Fruit fly (Drosophila melanogaster) whole organism, embryonic: Measurements from ENCODE around the gene CG12289.

Source experiments
- Abd-B ChIP-seq: fragments of 200-800 bp; sonication (Bioruptor generic); optimal IDR thresholded peaks from 2 replicates; lab custom pipeline; 2018; ENCODE audit warnings: missing biosample characterization, mild to moderate bottlenecking, missing genetic modification characterization, moderate library complexity
- Aef1 ChIP-seq: fragments of 200-800 bp; sonication (Bioruptor generic); IDR thresholded peaks from 3 replicates; pipeline ENCODE4 v1.3.6; 2022; ENCODE audit warnings: missing biosample characterization, missing genetic modification characterization
- CG10209 ChIP-seq: fragments of 200-800 bp; sonication (Bioruptor generic); optimal IDR thresholded peaks from 3 replicates; lab custom pipeline; 2017; ENCODE audit warnings: missing biosample characterization, mild to moderate bottlenecking, missing genetic modification characterization, missing genetic modification reagents
- CG11456 ChIP-seq: fragments of 200-800 bp; sonication (Bioruptor generic); IDR thresholded peaks from 3 replicates; pipeline ENCODE4 v1.3.6; 2022; ENCODE audit warnings: missing biosample characterization, missing genetic modification characterization
- CG11504 ChIP-seq: fragments of 200-800 bp; sonication (Bioruptor generic); optimal IDR thresholded peaks from 3 replicates; lab custom pipeline; 2019; ENCODE audit warnings: missing biosample characterization, mild to moderate bottlenecking, missing genetic modification characterization, moderate library complexity
- CG12071 ChIP-seq: fragments of 200-800 bp; sonication (Bioruptor generic); optimal IDR thresholded peaks from 3 replicates; lab custom pipeline; 2018; ENCODE audit warnings: missing biosample characterization, mild to moderate bottlenecking, missing genetic modification characterization
- CG13296 ChIP-seq: fragments of 200-800 bp; sonication (Bioruptor generic); optimal IDR thresholded peaks from 3 replicates; lab custom pipeline; 2018; ENCODE audit warnings: missing biosample characterization, mild to moderate bottlenecking, missing genetic modification characterization
- CG14441 ChIP-seq: fragments of 200-800 bp; sonication (Bioruptor generic); IDR thresholded peaks from 2 replicates; pipeline ENCODE4 v1.3.6; 2022; ENCODE audit warnings: missing biosample characterization, missing genetic modification characterization
- CG14710 ChIP-seq: fragments of 200-800 bp; sonication (Bioruptor generic); optimal IDR thresholded peaks from 3 replicates; lab custom pipeline; 2019; ENCODE audit warnings: missing biosample characterization, mild to moderate bottlenecking, missing genetic modification characterization, moderate library complexity
- CG17568 ChIP-seq: fragments of 200-800 bp; sonication (Bioruptor generic); optimal IDR thresholded peaks from 2 replicates; lab custom pipeline; 2018; ENCODE audit warnings: missing biosample characterization, mild to moderate bottlenecking, missing genetic modification characterization, moderate library complexity
- CG2120 ChIP-seq: fragments of 200-800 bp; sonication (Bioruptor generic); optimal IDR thresholded peaks from 3 replicates; lab custom pipeline; 2016; ENCODE audit warnings: missing biosample characterization, missing genetic modification characterization
- CG2875 ChIP-seq: fragments of 200-800 bp; sonication (Bioruptor generic); optimal IDR thresholded peaks from 2 replicates; lab custom pipeline; 2017; ENCODE audit warnings: missing biosample characterization, mild to moderate bottlenecking, missing genetic modification characterization, missing genetic modification reagents
- CG30020 ChIP-seq: fragments of 200-800 bp; optimal IDR thresholded peaks from 2 replicates; lab custom pipeline; 2019; ENCODE audit warnings: missing biosample characterization, mild to moderate bottlenecking, missing genetic modification characterization, moderate library complexity
- CG3065 ChIP-seq: fragments of 200-800 bp; sonication (Bioruptor generic); optimal IDR thresholded peaks from 2 replicates; lab custom pipeline; 2016; ENCODE audit warnings: missing biosample characterization, missing genetic modification characterization
- CG34376 ChIP-seq: fragments of 200-800 bp; sonication (Bioruptor generic); optimal IDR thresholded peaks from 2 replicates; lab custom pipeline; 2018; ENCODE audit warnings: missing biosample characterization, mild to moderate bottlenecking, missing genetic modification characterization
- CG8359 ChIP-seq: fragments of 200-800 bp; sonication (Bioruptor generic); optimal IDR thresholded peaks from 2 replicates; lab custom pipeline; 2017; ENCODE audit warnings: missing biosample characterization, mild to moderate bottlenecking, missing genetic modification characterization, borderline replicate concordance
- CrebB ChIP-seq: fragments of 200-800 bp; sonication (Bioruptor generic); optimal IDR thresholded peaks from 3 replicates; lab custom pipeline; 2018; ENCODE audit warnings: missing biosample characterization, mild to moderate bottlenecking, missing genetic modification characterization
- Dad ChIP-seq: fragments of 200-800 bp; sonication (Bioruptor generic); optimal IDR thresholded peaks from 3 replicates; lab custom pipeline; 2016; ENCODE audit warnings: missing biosample characterization, missing genetic modification characterization
- Dp ChIP-seq: fragments of 200-800 bp; sonication (Bioruptor generic); optimal IDR thresholded peaks from 2 replicates; lab custom pipeline; 2018; ENCODE audit warnings: missing biosample characterization, mild to moderate bottlenecking, missing genetic modification characterization, moderate library complexity
- Hmx ChIP-seq: fragments of 200-800 bp; sonication (Bioruptor generic); optimal IDR thresholded peaks from 2 replicates; lab custom pipeline; 2016; ENCODE audit warnings: missing biosample characterization, missing genetic modification characterization
- Hr51 ChIP-seq, 2 experiments: fragments of 200-800 bp; sonication (Bioruptor generic); optimal IDR thresholded peaks; 2 replicates in 1 of 2; 3 replicates in 1 of 2; lab custom pipeline; 2016 to 2018; ENCODE audit warnings: missing biosample characterization in 2 of 2, missing genetic modification characterization in 2 of 2, mild to moderate bottlenecking in 1 of 2, moderate library complexity in 1 of 2
- MBD-R2 ChIP-seq: fragments of 200-800 bp; sonication (Bioruptor generic); IDR thresholded peaks from 2 replicates; pipeline ENCODE4 v1.3.6; 2022; ENCODE audit warnings: missing biosample characterization, missing genetic modification characterization
- Meics ChIP-seq: fragments of 200-800 bp; sonication (Bioruptor generic); optimal IDR thresholded peaks from 2 replicates; lab custom pipeline; 2017; ENCODE audit warnings: missing biosample characterization, mild to moderate bottlenecking, missing genetic modification characterization
- Mes4 ChIP-seq: fragments of 200-800 bp; sonication (Bioruptor generic); optimal IDR thresholded peaks from 2 replicates; lab custom pipeline; 2016; ENCODE audit warnings: missing biosample characterization, missing genetic modification characterization
- NFAT ChIP-seq: fragments of 200-800 bp; sonication (Bioruptor generic); IDR thresholded peaks from 2 replicates; pipeline ENCODE4 v1.3.6; 2022; ENCODE audit warnings: missing biosample characterization, missing genetic modification characterization
- Opbp ChIP-seq: fragments of 200-800 bp; sonication (Bioruptor generic); IDR thresholded peaks from 3 replicates; pipeline ENCODE4 v1.3.6; 2022; ENCODE audit warnings: missing biosample characterization, missing genetic modification characterization; ENCODE audit not compliant: partially characterized antibody
- Rfx ChIP-seq: fragments of 200-800 bp; sonication (Bioruptor generic); IDR thresholded peaks from 2 replicates; pipeline ENCODE4 v1.3.6; 2022; ENCODE audit warnings: missing biosample characterization, missing genetic modification characterization
- Scr ChIP-seq: fragments of 200-800 bp; sonication (Bioruptor generic); IDR thresholded peaks from 2 replicates; pipeline ENCODE4 v1.3.6; 2022; ENCODE audit warnings: missing biosample characterization, missing genetic modification characterization; ENCODE audit not compliant: partially characterized antibody
- Side ChIP-seq: fragments of 200-800 bp; sonication (Bioruptor generic); optimal IDR thresholded peaks from 2 replicates; lab custom pipeline; 2016; ENCODE audit warnings: missing biosample characterization, missing genetic modification characterization
- Stat92E ChIP-seq, 3 experiments: fragments of >200 bp in 2 of 3; fragments of 200-800 bp in 1 of 3; sonication (Bioruptor generic) in 1 of 3; optimal IDR thresholded peaks; 2 replicates each; lab custom pipeline; 2017 to 2019; ENCODE audit warnings: missing biosample characterization in 3 of 3, missing genetic modification characterization in 3 of 3, mild to moderate bottlenecking in 1 of 3, moderate library complexity in 1 of 3
- ara ChIP-seq: fragments of 200-800 bp; sonication (Bioruptor generic); IDR thresholded peaks from 2 replicates; pipeline ENCODE4 v1.3.6; 2022; ENCODE audit warnings: missing biosample characterization, missing genetic modification characterization
- bowl ChIP-seq: fragments of 200-800 bp; sonication (Bioruptor generic); IDR thresholded peaks from 2 replicates; pipeline ENCODE4 v1.3.6; 2022; ENCODE audit warnings: missing biosample characterization, missing genetic modification characterization
- cas ChIP-seq: fragments of 200-800 bp; sonication (Bioruptor generic); IDR thresholded peaks from 2 replicates; pipeline ENCODE4 v1.3.6; 2022; ENCODE audit warnings: missing biosample characterization, missing genetic modification characterization
- en ChIP-seq: fragments of 200-800 bp; sonication (Bioruptor generic); optimal IDR thresholded peaks from 2 replicates; lab custom pipeline; 2016; ENCODE audit warnings: missing biosample characterization, missing genetic modification characterization
- gcm2 ChIP-seq: fragments of 200-800 bp; sonication (Bioruptor generic); optimal IDR thresholded peaks from 2 replicates; lab custom pipeline; 2016; ENCODE audit warnings: missing biosample characterization, missing genetic modification characterization
- gro ChIP-seq: fragments of 200-800 bp; sonication (Bioruptor generic); optimal IDR thresholded peaks from 2 replicates; lab custom pipeline; 2016; ENCODE audit warnings: missing biosample characterization, missing genetic modification characterization
- gsb-n ChIP-seq: fragments of 200-800 bp; sonication (Bioruptor generic); optimal IDR thresholded peaks from 3 replicates; lab custom pipeline; 2018; ENCODE audit warnings: missing biosample characterization, mild to moderate bottlenecking, missing genetic modification characterization
- hb ChIP-seq: fragments of 200-800 bp; sonication (Bioruptor generic); IDR thresholded peaks from 3 replicates; pipeline ENCODE4 v1.3.6; 2022; ENCODE audit warnings: missing biosample characterization, missing genetic modification characterization; ENCODE audit not compliant: partially characterized antibody
- insv ChIP-seq, 2 experiments: fragments of 200-800 bp; sonication (Bioruptor generic); optimal IDR thresholded peaks; 3 replicates each; lab custom pipeline; 2016 to 2018; ENCODE audit warnings: missing biosample characterization in 2 of 2, missing genetic modification characterization in 2 of 2
- jing ChIP-seq: fragments of 200-800 bp; sonication (Bioruptor generic); optimal IDR thresholded peaks from 2 replicates; lab custom pipeline; 2018; ENCODE audit warnings: missing biosample characterization, mild to moderate bottlenecking, missing genetic modification characterization
- knrl ChIP-seq: fragments of 200-800 bp; sonication (Bioruptor generic); IDR thresholded peaks from 3 replicates; pipeline ENCODE4 v1.3.6; 2022; ENCODE audit warnings: missing biosample characterization, missing genetic modification characterization; ENCODE audit not compliant: partially characterized antibody
- lola ChIP-seq, 3 experiments: fragments of >200 bp in 2 of 3; fragments of 200-800 bp in 1 of 3; sonication (Bioruptor generic) in 1 of 3; optimal IDR thresholded peaks; 2 replicates each; lab custom pipeline; 2017 to 2019; ENCODE audit warnings: missing biosample characterization in 3 of 3, missing genetic modification characterization in 3 of 3, mild to moderate bottlenecking in 1 of 3, moderate library complexity in 1 of 3
- pzg ChIP-seq: fragments of 200-800 bp; sonication (Bioruptor generic); optimal IDR thresholded peaks from 3 replicates; lab custom pipeline; 2018; ENCODE audit warnings: missing biosample characterization, mild to moderate bottlenecking, missing genetic modification characterization, moderate library complexity
- row ChIP-seq: fragments of 200-800 bp; sonication (Bioruptor generic); IDR thresholded peaks from 3 replicates; pipeline ENCODE4 v1.3.6; 2022; ENCODE audit warnings: missing biosample characterization, missing genetic modification characterization
- shn ChIP-seq: fragments of 200-800 bp; sonication (Bioruptor generic); optimal IDR thresholded peaks from 3 replicates; lab custom pipeline; 2016; ENCODE audit warnings: missing biosample characterization, missing genetic modification characterization
- sug ChIP-seq: fragments of 200-800 bp; optimal IDR thresholded peaks from 2 replicates; lab custom pipeline; 2019; ENCODE audit warnings: missing biosample characterization, mild to moderate bottlenecking, missing genetic modification characterization, moderate library complexity
- trh ChIP-seq: fragments of 200-800 bp; sonication (Bioruptor generic); optimal IDR thresholded peaks from 2 replicates; lab custom pipeline; 2016; ENCODE audit warnings: missing biosample characterization, missing genetic modification characterization
- zen2 ChIP-seq: fragments of 200-800 bp; sonication (Bioruptor generic); IDR thresholded peaks from 3 replicates; pipeline ENCODE4 v1.3.6; 2022; ENCODE audit warnings: missing biosample characterization, missing genetic modification characterization; ENCODE audit not compliant: partially characterized antibody
- zfh2 ChIP-seq: fragments of 200-800 bp; sonication (Bioruptor generic); optimal IDR thresholded peaks from 2 replicates; lab custom pipeline; 2016; ENCODE audit warnings: missing biosample characterization, missing genetic modification characterization

The CG12289 gene

DNA sequence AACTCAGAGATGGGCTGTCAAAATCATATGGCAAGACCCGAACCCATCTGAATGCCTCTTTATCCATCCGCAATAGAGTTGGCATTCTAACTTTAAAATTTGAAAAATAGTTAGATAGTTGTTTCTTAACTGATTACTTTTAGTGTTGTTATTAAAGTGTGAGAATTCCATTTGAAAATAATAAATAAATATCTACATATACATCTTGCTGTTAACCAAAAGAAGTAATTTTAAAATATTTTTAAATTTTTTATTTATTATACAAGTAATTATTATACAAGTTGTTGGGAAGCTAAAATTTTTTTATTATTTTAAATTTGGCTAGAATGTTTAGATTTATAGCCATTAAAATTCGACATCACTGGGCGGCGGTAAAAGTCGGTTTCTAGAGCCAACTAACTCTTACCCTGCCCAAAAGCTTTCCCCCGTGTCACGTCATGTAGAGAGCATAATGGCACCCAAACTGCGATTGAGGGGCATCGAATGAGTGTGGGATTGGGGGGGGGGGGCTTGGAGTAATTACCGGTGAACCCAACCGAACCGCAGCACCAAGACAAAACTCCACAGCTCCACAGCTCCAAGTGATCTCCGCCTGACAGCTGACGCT, 14.7 kb downstream of the CG12289 start (continued):
- TF ChIP-seq zfh2 (GFP tag; lab: Kevin White, UChicago), result no peak
- TF ChIP-seq gro (GFP tag; lab: Kevin White, UChicago), result no peak
- TF ChIP-seq CrebB, result no peak
- TF ChIP-seq CG11456, result 0 out of 3 replicates have a peak, but pooled peaks have one; percentile 57
- TF ChIP-seq Stat92E (GFP tag; optimal IDR thresholded peaks at IDR 0.05; lab: Kevin White, UChicago), result no peak
- no peak for TF ChIP-seq gcm2 (GFP tag; lab: Kevin White, UChicago)
- no peak for TF ChIP-seq shn (GFP tag; lab: Kevin White, UChicago)
- TF ChIP-seq Rfx, result 0 out of 2 replicates have a peak, but pooled peaks have one; percentile 8
- TF ChIP-seq trh (GFP tag; lab: Kevin White, UChicago), result no peak
- peak; percentile 46 for TF ChIP-seq gsb-n
- no peak for TF ChIP-seq zen2 (GFP tag; lab: Robert Waterston, UW)
- TF ChIP-seq Abd-B (GFP tag; lab: Kevin White, UChicago), result no peak
- no peak for TF ChIP-seq CG34376 (GFP tag; lab: Kevin White, UChicago)
- TF ChIP-seq Mes4, result no peak
- no peak for TF ChIP-seq Aef1 (GFP tag; lab: Robert Waterston, UW)
- TF ChIP-seq CG14710 (tag; lab: Kevin White, UChicago), result peak; percentile 33
- no peak for TF ChIP-seq CG30020 (tag; lab: Kevin White, UChicago)
- no peak for TF ChIP-seq Dp (GFP tag; lab: Kevin White, UChicago)
- TF ChIP-seq CG8359 (GFP tag; lab: Kevin White, UChicago), result no peak
- TF ChIP-seq CG10209, result no peak
- no peak for TF ChIP-seq Dad (GFP tag; lab: Kevin White, UChicago)
- no peak for TF ChIP-seq Hmx (GFP tag; lab: Kevin White, UChicago)
- TF ChIP-seq CG12071, result no peak
- no peak for TF ChIP-seq NFAT
- no peak for TF ChIP-seq hb
- peak; percentile 62 for TF ChIP-seq CG11504 (tag; lab: Kevin White, UChicago)
- TF ChIP-seq lola (GFP tag; optimal IDR thresholded peaks at IDR 0.05; lab: Kevin White, UChicago), result peak in 1 of 3 experiments; percentile 40
- TF ChIP-seq row (GFP tag; lab: Robert Waterston, UW), result peak; percentile 16; the same call in 1 of the 3 replicates
- TF ChIP-seq jing (GFP tag; lab: Kevin White, UChicago), result no peak
- TF ChIP-seq CG2120 (GFP tag; lab: Kevin White, UChicago), result no peak
- no peak for TF ChIP-seq MBD-R2 (GFP tag; lab: Robert Waterston, UW)
- TF ChIP-seq Side (GFP tag; lab: Kevin White, UChicago), result no peak
- no peak for TF ChIP-seq en (GFP tag; lab: Kevin White, UChicago)
- TF ChIP-seq CG2875 (GFP tag; lab: Kevin White, UChicago), result no peak
- TF ChIP-seq bowl (GFP tag; lab: Robert Waterston, UW), result no peak
- TF ChIP-seq Opbp (GFP tag; lab: Robert Waterston, UW), result no peak
- TF ChIP-seq CG17568 (GFP tag; lab: Kevin White, UChicago), result no peak
- TF ChIP-seq CG13296 (GFP tag; lab: Kevin White, UChicago), result no peak
- TF ChIP-seq sug (tag; lab: Kevin White, UChicago), result no peak
- TF ChIP-seq CG3065 (GFP tag; lab: Kevin White, UChicago), result no peak
- no peak for TF ChIP-seq knrl (GFP tag; lab: Robert Waterston, UW)
- TF ChIP-seq cas, result no peak
- no peak for TF ChIP-seq CG14441 (GFP tag; lab: Robert Waterston, UW)
- no peak for TF ChIP-seq insv (GFP tag; optimal IDR thresholded peaks at IDR 0.05; lab: Kevin White, UChicago)
- TF ChIP-seq Hr51 (GFP tag; optimal IDR thresholded peaks at IDR 0.05; lab: Kevin White, UChicago), result peak in 1 of 2 experiments; percentile 57
- peak; percentile 9 for TF ChIP-seq Meics (GFP tag; lab: Kevin White, UChicago)
- TF ChIP-seq Scr (GFP tag; lab: Robert Waterston, UW), result no peak
- no peak for TF ChIP-seq ara (GFP tag; lab: Robert Waterston, UW)
- no peak for TF ChIP-seq pzg
